Fruit fly (Drosophila melanogaster) whole organism, embryonic: Measurements from ENCODE around the gene GstD7.

Experiments
- BtbVII ChIP-seq: fragments of 200-800 bp; sonication (Bioruptor generic); optimal IDR thresholded peaks from 3 replicates; lab custom pipeline; 2017; ENCODE audit warnings: missing biosample characterization, mild to moderate bottlenecking, missing genetic modification characterization
- CG10274 ChIP-seq: fragments of 200-800 bp; sonication (Bioruptor generic); optimal IDR thresholded peaks from 3 replicates; lab custom pipeline; 2017; ENCODE audit warnings: missing biosample characterization, mild to moderate bottlenecking, missing genetic modification characterization
- CG10979 ChIP-seq: fragments of 200-800 bp; sonication (Bioruptor generic); optimal IDR thresholded peaks from 2 replicates; lab custom pipeline; 2018; ENCODE audit warnings: missing biosample characterization, mild to moderate bottlenecking, missing genetic modification characterization, moderate library complexity
- CG11456 ChIP-seq: fragments of 200-800 bp; sonication (Bioruptor generic); IDR thresholded peaks from 3 replicates; pipeline ENCODE4 v1.3.6; 2022; ENCODE audit warnings: missing biosample characterization, missing genetic modification characterization
- CG12104 ChIP-seq: fragments of 200-800 bp; sonication (Bioruptor generic); optimal IDR thresholded peaks from 3 replicates; lab custom pipeline; 2016; ENCODE audit warnings: missing biosample characterization, missing genetic modification characterization
- CG13296 ChIP-seq: fragments of 200-800 bp; sonication (Bioruptor generic); optimal IDR thresholded peaks from 3 replicates; lab custom pipeline; 2018; ENCODE audit warnings: missing biosample characterization, mild to moderate bottlenecking, missing genetic modification characterization
- CG13624 ChIP-seq: fragments of 200-800 bp; sonication (Bioruptor generic); optimal IDR thresholded peaks from 2 replicates; lab custom pipeline; 2016; ENCODE audit warnings: missing biosample characterization, missing genetic modification characterization
- CG13775 ChIP-seq: fragments of 200-800 bp; sonication (Bioruptor generic); optimal IDR thresholded peaks from 3 replicates; lab custom pipeline; 2017; ENCODE audit warnings: missing biosample characterization, mild to moderate bottlenecking, missing genetic modification characterization
- CG15696 ChIP-seq: fragments of 200-800 bp; sonication (Bioruptor generic); optimal IDR thresholded peaks from 2 replicates; lab custom pipeline; 2019; ENCODE audit warnings: missing biosample characterization, mild to moderate bottlenecking, missing genetic modification characterization, moderate library complexity
- CG17361 ChIP-seq: fragments of 200-800 bp; sonication (Bioruptor generic); IDR thresholded peaks from 3 replicates; pipeline ENCODE4 v1.3.6; 2022; ENCODE audit warnings: missing biosample characterization, missing genetic modification characterization
- CG30403 ChIP-seq: fragments of 200-800 bp; sonication (Bioruptor generic); optimal IDR thresholded peaks from 3 replicates; lab custom pipeline; 2016; ENCODE audit warnings: missing biosample characterization, missing genetic modification characterization
- CG3995 ChIP-seq: fragments of 200-800 bp; sonication (Bioruptor generic); optimal IDR thresholded peaks from 3 replicates; lab custom pipeline; 2016; ENCODE audit warnings: missing biosample characterization, missing genetic modification characterization
- CG6765 ChIP-seq: fragments of 200-800 bp; sonication (Bioruptor generic); optimal IDR thresholded peaks from 3 replicates; lab custom pipeline; 2017; ENCODE audit warnings: missing biosample characterization, mild to moderate bottlenecking, missing genetic modification characterization
- CG7357 ChIP-seq: fragments of 200-800 bp; sonication (Bioruptor generic); IDR thresholded peaks from 3 replicates; pipeline ENCODE4 v1.3.6; 2022; ENCODE audit warnings: missing biosample characterization, missing genetic modification characterization
- CG8765 ChIP-seq: fragments of 200-800 bp; sonication (Bioruptor generic); IDR thresholded peaks from 2 replicates; pipeline ENCODE4 v1.3.6; 2022; ENCODE audit warnings: missing biosample characterization, missing genetic modification characterization
- CrebB ChIP-seq: fragments of 200-800 bp; sonication (Bioruptor generic); optimal IDR thresholded peaks from 3 replicates; lab custom pipeline; 2018; ENCODE audit warnings: missing biosample characterization, mild to moderate bottlenecking, missing genetic modification characterization
- D19A ChIP-seq: fragments of 200-800 bp; optimal IDR thresholded peaks from 3 replicates; lab custom pipeline; 2019; ENCODE audit warnings: missing biosample characterization, mild to moderate bottlenecking, missing genetic modification characterization, moderate library complexity
- Deaf1 ChIP-seq: fragments of 200-800 bp; optimal IDR thresholded peaks from 3 replicates; lab custom pipeline; 2019; ENCODE audit warnings: missing biosample characterization, mild to moderate bottlenecking, missing genetic modification characterization, moderate library complexity
- Dp ChIP-seq: fragments of 200-800 bp; sonication (Bioruptor generic); optimal IDR thresholded peaks from 2 replicates; lab custom pipeline; 2018; ENCODE audit warnings: missing biosample characterization, mild to moderate bottlenecking, missing genetic modification characterization, moderate library complexity
- HLH4C ChIP-seq: fragments of 200-800 bp; sonication (Bioruptor generic); IDR thresholded peaks from 3 replicates; pipeline ENCODE4 v1.3.6; 2022; ENCODE audit warnings: missing biosample characterization, missing genetic modification characterization; ENCODE audit not compliant: partially characterized antibody
- HmgZ ChIP-seq: fragments of 200-800 bp; sonication (Bioruptor generic); optimal IDR thresholded peaks from 2 replicates; lab custom pipeline; 2018; ENCODE audit warnings: missing biosample characterization, mild to moderate bottlenecking, missing genetic modification characterization
- Meics ChIP-seq: fragments of 200-800 bp; sonication (Bioruptor generic); optimal IDR thresholded peaks from 2 replicates; lab custom pipeline; 2017; ENCODE audit warnings: missing biosample characterization, mild to moderate bottlenecking, missing genetic modification characterization
- NC2β ChIP-seq: fragments of 200-800 bp; sonication (Bioruptor generic); optimal IDR thresholded peaks from 2 replicates; lab custom pipeline; 2016; ENCODE audit warnings: missing biosample characterization, missing genetic modification characterization
- Oli ChIP-seq: fragments of 200-800 bp; sonication (Bioruptor generic); optimal IDR thresholded peaks from 2 replicates; lab custom pipeline; 2018; ENCODE audit warnings: missing biosample characterization, mild to moderate bottlenecking, missing genetic modification characterization, moderate library complexity
- Optix ChIP-seq: fragments of 200-800 bp; sonication (Bioruptor generic); IDR thresholded peaks from 3 replicates; pipeline ENCODE4 v1.3.6; 2022; ENCODE audit warnings: missing biosample characterization, missing genetic modification characterization
- Sox102F ChIP-seq: fragments of 200-800 bp; sonication (Bioruptor generic); optimal IDR thresholded peaks from 2 replicates; lab custom pipeline; 2018; ENCODE audit warnings: missing biosample characterization, mild to moderate bottlenecking, missing genetic modification characterization, moderate library complexity
- Usf ChIP-seq: fragments of 200-800 bp; sonication (Bioruptor generic); optimal IDR thresholded peaks from 2 replicates; lab custom pipeline; 2017; ENCODE audit warnings: missing genotype, missing biosample characterization, missing genetic modification characterization
- bcd ChIP-seq: fragments of 200-800 bp; sonication (Bioruptor generic); optimal IDR thresholded peaks from 2 replicates; lab custom pipeline; 2017; ENCODE audit warnings: missing biosample characterization, mild to moderate bottlenecking, missing genetic modification characterization
- ci ChIP-seq: fragments of 200-800 bp; sonication (Bioruptor generic); IDR thresholded peaks from 3 replicates; pipeline ENCODE4 v1.3.6; 2022; ENCODE audit warnings: missing biosample characterization, missing genetic modification characterization
- en ChIP-seq: fragments of 200-800 bp; sonication (Bioruptor generic); optimal IDR thresholded peaks from 2 replicates; lab custom pipeline; 2016; ENCODE audit warnings: missing biosample characterization, missing genetic modification characterization
- exex ChIP-seq: fragments of 200-800 bp; sonication (Bioruptor generic); optimal IDR thresholded peaks from 4 replicates; lab custom pipeline; 2018; ENCODE audit warnings: missing biosample characterization, mild to moderate bottlenecking, missing genetic modification characterization, moderate library complexity
- fd96Cb ChIP-seq: fragments of 200-800 bp; sonication (Bioruptor generic); optimal IDR thresholded peaks from 2 replicates; lab custom pipeline; 2018; ENCODE audit warnings: missing biosample characterization, mild to moderate bottlenecking, missing genetic modification characterization, moderate library complexity
- gce ChIP-seq: fragments of 200-800 bp; sonication (Bioruptor generic); IDR thresholded peaks from 3 replicates; pipeline ENCODE4 v1.3.6; 2022; ENCODE audit warnings: missing biosample characterization, missing genetic modification characterization
- gcm ChIP-seq: fragments of 200-800 bp; sonication (Bioruptor generic); optimal IDR thresholded peaks from 2 replicates; lab custom pipeline; 2019; ENCODE audit warnings: missing biosample characterization, mild to moderate bottlenecking, missing genetic modification characterization, moderate library complexity
- gt ChIP-seq: fragments of 200-800 bp; sonication (Bioruptor generic); IDR thresholded peaks from 2 replicates; pipeline ENCODE4 v1.3.6; 2022; ENCODE audit warnings: missing biosample characterization, missing genetic modification characterization
- hbn ChIP-seq: fragments of 200-800 bp; sonication (Bioruptor generic); IDR thresholded peaks from 2 replicates; pipeline ENCODE4 v1.3.6; 2022; ENCODE audit warnings: missing biosample characterization, missing genetic modification characterization; ENCODE audit not compliant: partially characterized antibody
- jigr1 ChIP-seq: fragments of 200-800 bp; sonication (Bioruptor generic); IDR thresholded peaks from 3 replicates; pipeline ENCODE4 v1.3.6; 2022; ENCODE audit warnings: missing biosample characterization, missing genetic modification characterization
- luna ChIP-seq: fragments of 200-800 bp; sonication (Bioruptor generic); optimal IDR thresholded peaks from 2 replicates; lab custom pipeline; 2016; ENCODE audit warnings: missing biosample characterization, missing genetic modification characterization
- nom ChIP-seq: fragments of 200-800 bp; sonication (Bioruptor generic); optimal IDR thresholded peaks from 2 replicates; lab custom pipeline; 2017; ENCODE audit warnings: missing biosample characterization, missing genetic modification characterization, mild to moderate bottlenecking, moderate library complexity, missing genetic modification reagents
- org-1 ChIP-seq: fragments of 200-800 bp; sonication (Bioruptor generic); optimal IDR thresholded peaks from 2 replicates; lab custom pipeline; 2017; ENCODE audit warnings: missing biosample characterization, missing genetic modification characterization
- pros ChIP-seq: fragments of 200-800 bp; sonication (Bioruptor generic); optimal IDR thresholded peaks from 3 replicates; lab custom pipeline; 2019; ENCODE audit warnings: missing biosample characterization, mild to moderate bottlenecking, missing genetic modification characterization, moderate library complexity
- sens ChIP-seq: fragments of 200-800 bp; sonication (Bioruptor generic); peaks from one replicate; lab custom pipeline; 2016; ENCODE audit warnings: missing biosample characterization, missing genetic modification characterization
- sqz ChIP-seq: fragments of 200-800 bp; sonication (Bioruptor generic); optimal IDR thresholded peaks from 3 replicates; lab custom pipeline; 2018; ENCODE audit warnings: missing biosample characterization, mild to moderate bottlenecking, missing genetic modification characterization
- tap ChIP-seq: fragments of 200-800 bp; optimal IDR thresholded peaks from 3 replicates; lab custom pipeline; 2019; ENCODE audit warnings: missing biosample characterization, mild to moderate bottlenecking, missing genetic modification characterization, moderate library complexity
- tx ChIP-seq: fragments of 200-800 bp; sonication (Bioruptor generic); optimal IDR thresholded peaks from 2 replicates; lab custom pipeline; 2016; ENCODE audit warnings: missing biosample characterization, missing genetic modification characterization
- unc-4 ChIP-seq: fragments of 200-800 bp; sonication (Bioruptor generic); IDR thresholded peaks from 2 replicates; pipeline ENCODE4 v1.3.6; 2022; ENCODE audit warnings: missing biosample characterization, missing genetic modification characterization; ENCODE audit not compliant: partially characterized antibody
- unpg ChIP-seq: fragments of 200-800 bp; sonication (Bioruptor generic); optimal IDR thresholded peaks from 3 replicates; lab custom pipeline; 2018; ENCODE audit warnings: missing biosample characterization, mild to moderate bottlenecking, missing genetic modification characterization, moderate library complexity
- zfh1 ChIP-seq: fragments of 200-800 bp; sonication (Bioruptor generic); IDR thresholded peaks from 3 replicates; pipeline ENCODE4 v1.3.6; 2022; ENCODE audit warnings: missing biosample characterization, missing genetic modification characterization

Gene GstD7

dm6 chr3R:12406235-12407196 lies 28.2 kb downstream of the GstD7 start, which contains the start of gene CG5167 (continued):
- no peak for TF ChIP-seq bcd
- peak; percentile 38 for TF ChIP-seq Sox102F (GFP tag; lab: Kevin White, UChicago)
- TF ChIP-seq jigr1 (GFP tag; lab: Robert Waterston, UW) = no peak
- 0 out of 2 replicates have a peak, but pooled peaks have one; percentile 5 for TF ChIP-seq CG8765 (GFP tag; lab: Robert Waterston, UW)
- no peak for TF ChIP-seq CG13775
- peak; percentile 89 for TF ChIP-seq sens (GFP tag; lab: Kevin White, UChicago)
- TF ChIP-seq fd96Cb (tag; lab: Kevin White, UChicago) = peak; percentile 9
- peak; percentile 31 for TF ChIP-seq CG13296 (GFP tag; lab: Kevin White, UChicago)
- TF ChIP-seq CrebB (tag; lab: Kevin White, UChicago) = peak; percentile 31
- TF ChIP-seq CG17361 (GFP tag; lab: Robert Waterston, UW) = peak; percentile 38; the same call in 1 of the 3 replicates
- peak; percentile 36 for TF ChIP-seq CG12104 (GFP tag; lab: Kevin White, UChicago)
- TF ChIP-seq en (GFP tag; lab: Kevin White, UChicago) = no peak
- TF ChIP-seq unc-4 (GFP tag; lab: Robert Waterston, UW) = peak; percentile 39; the same call in 1 of the 2 replicates
- TF ChIP-seq HLH4C (GFP tag; lab: Robert Waterston, UW) = peak; percentile 39; the same call in 2 of the 3 replicates
- peak; percentile 44 for TF ChIP-seq CG6765 (GFP tag; lab: Kevin White, UChicago)
- no peak for TF ChIP-seq CG11456 (GFP tag; lab: Robert Waterston, UW)
- TF ChIP-seq gcm (GFP tag; lab: Kevin White, UChicago) = peak; percentile 19
- TF ChIP-seq ci (GFP tag; lab: Robert Waterston, UW) = peak; percentile 43; the same call in 1 of the 3 replicates
- no peak for TF ChIP-seq org-1
- no peak for TF ChIP-seq zfh1
- peak; percentile 38 for TF ChIP-seq Meics (GFP tag; lab: Kevin White, UChicago)
- peak; percentile 95 for TF ChIP-seq nom (GFP tag; lab: Kevin White, UChicago)
- no peak for TF ChIP-seq NC2β
- TF ChIP-seq Deaf1 (tag; lab: Kevin White, UChicago) = peak; percentile 50
- TF ChIP-seq HmgZ (tag; lab: Kevin White, UChicago) = no peak
- peak; percentile 63 for TF ChIP-seq BtbVII
- peak; percentile 39 for TF ChIP-seq CG15696 (tag; lab: Kevin White, UChicago)
- peak; percentile 51 for TF ChIP-seq CG3995 (GFP tag; lab: Kevin White, UChicago)
- TF ChIP-seq Optix (GFP tag; lab: Robert Waterston, UW) = no peak
- TF ChIP-seq unpg = peak; percentile 70
- TF ChIP-seq gce (GFP tag; lab: Robert Waterston, UW) = 0 out of 3 replicates have a peak, but pooled peaks have one; percentile 30
- TF ChIP-seq pros = no peak
- peak; percentile 2 for TF ChIP-seq sqz
- TF ChIP-seq luna = peak; percentile 22
- no peak for TF ChIP-seq CG7357 (GFP tag; lab: Robert Waterston, UW)
- peak; percentile 61 for TF ChIP-seq CG10979 (tag; lab: Kevin White, UChicago)
- TF ChIP-seq gt (GFP tag; lab: Robert Waterston, UW) = no peak
- TF ChIP-seq Dp = peak; percentile 45
- TF ChIP-seq hbn (GFP tag; lab: Robert Waterston, UW) = 0 out of 2 replicates have a peak, but pooled peaks have one; percentile 17
- TF ChIP-seq Usf (GFP tag; lab: Kevin White, UChicago) = no peak
- TF ChIP-seq Oli (tag; lab: Kevin White, UChicago) = peak; percentile 2
- peak; percentile 51 for TF ChIP-seq D19A
- peak; percentile 60 for TF ChIP-seq tap (tag; lab: Kevin White, UChicago)
- TF ChIP-seq CG10274 (GFP tag; lab: Kevin White, UChicago) = no peak
- TF ChIP-seq tx (GFP tag; lab: Kevin White, UChicago) = no peak
- peak; percentile 34 for TF ChIP-seq CG30403 (GFP tag; lab: Kevin White, UChicago)
- peak; percentile 89 for TF ChIP-seq exex (tag; lab: Kevin White, UChicago)
- TF ChIP-seq CG13624 (GFP tag; lab: Kevin White, UChicago) = no peak
